Fruit fly (Drosophila melanogaster): ENCODE results near the gene CG7484.

- TF ChIP-seq psq (optimal IDR thresholded peaks at IDR 0.05): no peak
- no peak for TF ChIP-seq Sin3A (optimal IDR thresholded peaks at IDR 0.05)
- no peak for TF ChIP-seq h (optimal IDR thresholded peaks at IDR 0.05)
These were observed 41.1 kb upstream of the CG7484 start for dm6 chr3L:17613292-17613734.

Data from Kc167 (cell line).